Worm (Caenorhabditis elegans) whole organism, L4/young adult: Measurements from ENCODE around the gene F14F7.7.

Experiments used
- W03F9.2 ChIP-seq: fragments of 150-350 bp; optimal IDR thresholded peaks from 2 replicates; lab custom pipeline; 2014; ENCODE audit warnings: missing biosample characterization, missing genetic modification characterization
- him-1 ChIP-seq: sonication (generic microtip); optimal IDR thresholded peaks from 2 replicates; lab custom pipeline; 2016; ENCODE audit warnings: missing genotype, missing genetic modification reagents, missing genetic modification characterization, missing compliant biosample characterization

DNA sequence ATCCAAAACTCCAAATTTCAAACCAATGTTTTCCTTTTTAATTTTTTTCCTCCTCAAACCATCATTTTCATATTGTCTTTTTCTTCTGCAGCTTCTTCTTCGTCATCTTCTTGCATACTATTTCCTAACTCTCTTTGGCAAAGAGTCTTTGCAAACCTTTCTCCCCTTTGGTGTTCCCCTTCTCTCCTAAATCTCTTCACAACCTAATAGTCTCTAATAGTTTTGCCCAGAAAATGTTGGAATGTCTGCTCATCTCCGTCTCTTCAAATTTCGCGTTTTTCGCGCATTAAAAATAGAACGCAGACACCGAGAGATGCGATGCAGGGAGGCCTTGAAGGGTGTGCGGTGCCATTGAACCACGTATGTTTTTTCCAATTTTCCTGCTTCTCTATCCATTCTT lies 28.6 kb upstream of the F14F7.7 start, which contains the start of gene ZK1010.10:
- no peak for TF ChIP-seq W03F9.2
- no peak for TF ChIP-seq him-1 (tag; lab: Kevin White, UChicago)
